Fruit fly (Drosophila melanogaster): ENCODE results near the gene CG15812.

The CG15812 gene

dm6 chr3L:3148125-3149059 lies 11.4 kb upstream of the CG15812 start, which contains the start of the genes Usp5 and BtbVII (continued):
- TF ChIP-seq tgo (GFP tag; IDR thresholded peaks at IDR 0.05) = peak; percentile 60; the same call in 1 of the 3 replicates
- TF ChIP-seq CG10654 (GFP tag; optimal IDR thresholded peaks at IDR 0.05) = peak; percentile 39
- TF ChIP-seq sug (tag; optimal IDR thresholded peaks at IDR 0.05) = peak; percentile 64
- peak; percentile 37 for TF ChIP-seq CG33213 (GFP tag; optimal IDR thresholded peaks at IDR 0.05)
- TF ChIP-seq CG15269 (tag; optimal IDR thresholded peaks at IDR 0.05) = peak; percentile 39
- TF ChIP-seq CG1233 (GFP tag; optimal IDR thresholded peaks at IDR 0.05) = no peak
- no peak for TF ChIP-seq ranshi (GFP tag; IDR thresholded peaks at IDR 0.05)
- TF ChIP-seq CG9797 (GFP tag; optimal IDR thresholded peaks at IDR 0.05) = peak; percentile 81
- no peak for TF ChIP-seq Sry-β (GFP tag; optimal IDR thresholded peaks at IDR 0.05)
- TF ChIP-seq cwo (GFP tag; optimal IDR thresholded peaks at IDR 0.05) = no peak
- no peak for TF ChIP-seq tio (GFP tag; optimal IDR thresholded peaks at IDR 0.05)
- TF ChIP-seq CG14710 (tag; optimal IDR thresholded peaks at IDR 0.05) = peak; percentile 73
- TF ChIP-seq C15 (GFP tag; IDR thresholded peaks at IDR 0.05) = no peak
- peak; percentile 29 for TF ChIP-seq CG11398 (GFP tag; optimal IDR thresholded peaks at IDR 0.05)
- TF ChIP-seq CG9437 (GFP tag; optimal IDR thresholded peaks at IDR 0.05) = peak; percentile 93
- TF ChIP-seq CG16863 (GFP tag; optimal IDR thresholded peaks at IDR 0.05) = peak; percentile 68
- peak; percentile 81 for TF ChIP-seq CG34376 (GFP tag; optimal IDR thresholded peaks at IDR 0.05)
- peak; percentile 91 for TF ChIP-seq pzg (GFP tag; optimal IDR thresholded peaks at IDR 0.05)
- no peak for TF ChIP-seq Abd-B (GFP tag; optimal IDR thresholded peaks at IDR 0.05)
- no peak for TF ChIP-seq CG43689 (GFP tag; IDR thresholded peaks at IDR 0.05)
- peak; percentile 43; the same call in 1 of the 2 replicates for TF ChIP-seq Atf6 (GFP tag; IDR thresholded peaks at IDR 0.05)
- peak; percentile 99 for TF ChIP-seq CG34224 (GFP tag; IDR thresholded peaks at IDR 0.05; ENCODE audit: partially characterized antibody)
- TF ChIP-seq BtbVII (GFP tag; optimal IDR thresholded peaks at IDR 0.05) = peak; percentile 13
- peak; percentile 50 for TF ChIP-seq CG33557 (GFP tag; optimal IDR thresholded peaks at IDR 0.05)
- peak; percentile 77 for TF ChIP-seq B-H2 (GFP tag; optimal IDR thresholded peaks at IDR 0.05)
- TF ChIP-seq YL-1 (GFP tag; optimal IDR thresholded peaks at IDR 0.05) = no peak
- peak; percentile 9 for TF ChIP-seq CG18476 (GFP tag; optimal IDR thresholded peaks at IDR 0.05)
- peak; percentile 44 for TF ChIP-seq CG3281 (GFP tag; optimal IDR thresholded peaks at IDR 0.05)
- peak; percentile 2 for TF ChIP-seq Nf-YC (tag; optimal IDR thresholded peaks at IDR 0.05)
- TF ChIP-seq HmgZ (tag; optimal IDR thresholded peaks at IDR 0.05) = peak; percentile 69
- no peak for TF ChIP-seq ro (GFP tag; IDR thresholded peaks at IDR 0.05)
- TF ChIP-seq bsh (GFP tag; optimal IDR thresholded peaks at IDR 0.05) = peak in 1 of 2 experiments; percentile 51
- TF ChIP-seq CG18599 (GFP tag; optimal IDR thresholded peaks at IDR 0.05) = no peak
- TF ChIP-seq CG31388 (GFP tag; optimal IDR thresholded peaks at IDR 0.05) = no peak
- no peak for TF ChIP-seq CG11085 (GFP tag; IDR thresholded peaks at IDR 0.05)
- TF ChIP-seq CG6254 (GFP tag; optimal IDR thresholded peaks at IDR 0.05) = no peak
- peak; percentile 62; the same call in 2 of the 3 replicates for TF ChIP-seq dysf (GFP tag; IDR thresholded peaks at IDR 0.05)
- TF ChIP-seq br (optimal IDR thresholded peaks at IDR 0.05) = no peak
- no peak for TF ChIP-seq CG3407 (GFP tag; optimal IDR thresholded peaks at IDR 0.05)
- TF ChIP-seq Dref (GFP tag; IDR thresholded peaks at IDR 0.05) = peak; percentile 37; the same call in 1 of the 2 replicates
- peak; percentile 49 for TF ChIP-seq CG10543 (GFP tag; optimal IDR thresholded peaks at IDR 0.05)
- TF ChIP-seq knrl (GFP tag; IDR thresholded peaks at IDR 0.05; ENCODE audit: partially characterized antibody) = peak; percentile 96
- no peak for TF ChIP-seq CG2199 (GFP tag; IDR thresholded peaks at IDR 0.05)
- TF ChIP-seq amos (GFP tag; IDR thresholded peaks at IDR 0.05; ENCODE audit: partially characterized antibody) = peak; percentile 90
- no peak for TF ChIP-seq CG2202 (tag; optimal IDR thresholded peaks at IDR 0.05)
- no peak for TF ChIP-seq Blimp-1 (GFP tag; optimal IDR thresholded peaks at IDR 0.05)
- TF ChIP-seq gfzf (GFP tag; optimal IDR thresholded peaks at IDR 0.05) = peak; percentile 78
- peak; percentile 64 for TF ChIP-seq CG14441 (GFP tag; IDR thresholded peaks at IDR 0.05)
